Worm (Caenorhabditis elegans) whole organism, midembryonic: ENCODE measurements around the gene set-6.

ENCODE experiments used
- T22C8.4 ChIP-seq: fragments of 200-800 bp; sonication (Bioruptor generic); IDR thresholded peaks from 2 replicates; pipeline ENCODE4 v1.3.6; 2022; ENCODE audit warnings: missing genetic modification characterization, missing compliant biosample characterization
- cog-1 ChIP-seq: sonication (generic microtip); optimal IDR thresholded peaks from 2 replicates; lab custom pipeline; 2016; ENCODE audit warnings: missing genetic modification characterization, missing compliant biosample characterization
- flt-1 ChIP-seq: fragments of 200-800 bp; sonication (Bioruptor generic); IDR thresholded peaks from 2 replicates; pipeline ENCODE4 v1.3.6; 2022; ENCODE audit warnings: missing genetic modification characterization, missing compliant biosample characterization
- klf-2 ChIP-seq: fragments of 200-800 bp; sonication (Bioruptor generic); conservative IDR thresholded peaks from 2 replicates; pipeline ENCODE4 v1.3.6; 2022; ENCODE audit warnings: missing genetic modification reagents, missing genetic modification characterization, missing compliant biosample characterization
- med-1 ChIP-seq: sonication (generic microtip); optimal IDR thresholded peaks from 2 replicates; lab custom pipeline; 2017; ENCODE audit warnings: missing genetic modification characterization, mild to moderate bottlenecking, missing compliant biosample characterization, antibody characterized with exemption, missing genetic modification reagents; ENCODE audit not compliant: insufficient read depth
- ref-1 ChIP-seq: fragments of 200-800 bp; sonication (Bioruptor generic); conservative IDR thresholded peaks from 2 replicates; pipeline ENCODE4 v1.3.6; 2022; ENCODE audit warnings: missing genetic modification reagents, missing genetic modification characterization, missing compliant biosample characterization
- tab-1 ChIP-seq: fragments of 200-800 bp; sonication (Bioruptor generic); IDR thresholded peaks from 2 replicates; pipeline ENCODE4 v1.3.6; 2022; ENCODE audit warnings: missing genetic modification characterization, missing compliant biosample characterization
- ztf-23 ChIP-seq: fragments of 200-800 bp; sonication (Bioruptor generic); IDR thresholded peaks from 2 replicates; pipeline ENCODE4 v1.3.6; 2022; ENCODE audit warnings: missing genetic modification reagents, missing genetic modification characterization, missing compliant biosample characterization
- ztf-29 ChIP-seq: fragments of 200-800 bp; sonication (Bioruptor generic); IDR thresholded peaks from 2 replicates; pipeline ENCODE4 v1.3.6; 2022; ENCODE audit warnings: missing genetic modification reagents, missing genetic modification characterization, missing compliant biosample characterization

set-6 gene

DNA sequence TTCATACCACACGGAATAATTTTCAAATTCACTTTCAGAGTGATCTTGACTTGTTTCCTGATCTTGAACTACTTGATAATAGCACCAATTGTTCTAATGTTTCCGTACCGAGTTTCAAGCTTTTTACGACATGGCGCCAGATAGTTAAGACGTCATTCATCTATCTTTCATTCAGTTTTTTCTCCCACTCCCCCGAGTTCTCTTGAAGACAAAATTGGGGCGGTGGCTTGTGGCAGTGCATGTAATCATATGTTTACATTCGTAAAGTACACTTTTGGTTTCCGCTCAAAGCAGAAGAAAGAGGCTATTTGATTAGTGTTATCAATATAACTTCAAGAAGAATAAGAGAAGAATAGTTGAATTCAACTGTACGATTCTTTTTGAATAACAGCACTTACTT is 25.1 kb upstream of the set-6 start:
- no peak for TF ChIP-seq T22C8.4 (GFP tag; lab: Robert Waterston, UW)
- TF ChIP-seq ref-1 (GFP tag; lab: Robert Waterston, UW) = no peak
- no peak for TF ChIP-seq med-1 (GFP tag; lab: Kevin White, UChicago)
- TF ChIP-seq tab-1 (GFP tag; lab: Robert Waterston, UW) = no peak
- no peak for TF ChIP-seq flt-1 (GFP tag; lab: Robert Waterston, UW)
- TF ChIP-seq klf-2 (GFP tag; lab: Robert Waterston, UW) = no peak
- TF ChIP-seq cog-1 (tag; lab: Kevin White, UChicago) = no peak
- TF ChIP-seq ztf-29 (GFP tag; lab: Robert Waterston, UW) = no peak
- TF ChIP-seq ztf-23 (GFP tag; lab: Robert Waterston, UW) = no peak

DNA sequence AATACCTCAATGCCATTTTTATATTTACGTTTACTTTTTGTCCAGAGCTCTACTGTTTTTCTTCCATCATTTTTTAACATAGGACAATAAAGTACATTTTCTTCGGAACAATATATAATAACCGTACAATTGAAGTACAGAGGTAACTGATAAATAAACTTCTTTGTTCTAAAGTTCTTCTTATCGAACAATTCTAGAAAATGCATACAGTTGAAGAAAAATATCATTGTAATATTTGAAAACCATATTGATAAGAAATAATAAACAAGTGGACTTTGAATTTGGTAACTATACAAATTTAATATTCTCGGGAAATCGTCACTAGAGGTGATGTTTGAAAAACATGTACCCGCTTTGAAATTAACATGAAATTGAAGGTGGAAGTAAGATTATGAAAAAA is 22.1 kb upstream of the set-6 start:
- TF ChIP-seq ztf-23 (GFP tag; lab: Robert Waterston, UW) (no peak), med-1 (GFP tag; lab: Kevin White, UChicago) (no peak), klf-2 (GFP tag; lab: Robert Waterston, UW) (no peak), flt-1 (GFP tag; lab: Robert Waterston, UW) (no peak), T22C8.4 (GFP tag; lab: Robert Waterston, UW) (no peak), tab-1 (GFP tag; lab: Robert Waterston, UW) (no peak), cog-1 (tag; lab: Kevin White, UChicago) (no peak), ref-1 (GFP tag; lab: Robert Waterston, UW) (no peak)

DNA sequence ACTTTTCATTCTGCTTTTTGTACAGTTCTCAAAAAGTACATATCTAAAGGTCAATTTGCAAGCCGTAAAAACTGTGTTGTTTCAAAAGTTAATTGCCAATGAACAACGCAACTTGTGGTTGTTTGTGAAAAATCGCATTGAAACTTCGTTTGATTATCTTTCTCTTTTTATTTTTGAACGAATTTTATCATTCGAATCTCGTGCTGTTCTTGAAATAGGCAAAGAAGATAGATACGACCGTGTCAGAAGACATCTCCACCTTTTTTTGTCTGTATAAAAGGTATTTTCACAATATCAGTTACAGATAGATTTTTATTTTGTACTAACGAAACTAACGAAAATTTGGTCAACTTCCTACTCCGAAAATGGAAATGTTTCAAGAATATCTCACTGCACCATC is 20.0 kb upstream of the set-6 start, which contains the start of gene C49F5.7:
Gene C49F5.7 (plus strand): TSS at position 301 of the 400 bp plus-strand sequence.
- TF ChIP-seq ztf-29 (GFP tag; lab: Robert Waterston, UW) (no peak), ztf-23 (GFP tag; lab: Robert Waterston, UW) (no peak), klf-2 (GFP tag; lab: Robert Waterston, UW) (no peak), flt-1 (GFP tag; lab: Robert Waterston, UW) (no peak)

DNA sequence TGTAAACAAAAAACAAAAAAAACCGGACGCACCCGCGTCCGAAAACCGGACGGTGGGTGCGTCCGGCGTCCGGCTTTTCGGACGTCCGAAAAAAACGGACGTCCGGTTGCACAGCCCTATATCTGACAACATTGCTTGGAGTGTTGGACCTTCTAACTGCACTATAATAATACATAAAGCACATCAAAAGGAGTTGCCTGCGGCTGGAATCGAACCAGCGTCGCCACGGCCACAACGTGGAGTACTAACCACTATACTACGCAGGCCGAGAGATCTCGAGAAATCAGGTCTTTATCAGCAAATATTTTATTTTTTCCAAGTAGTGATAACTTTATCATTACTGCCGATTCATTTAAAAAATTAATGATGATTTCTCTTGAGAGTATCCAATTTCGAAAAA is 18.8 kb upstream of the set-6 start:
- no peak for TF ChIP-seq T22C8.4 (GFP tag; lab: Robert Waterston, UW)
- no peak for TF ChIP-seq tab-1 (GFP tag; lab: Robert Waterston, UW)
- TF ChIP-seq klf-2 (GFP tag; lab: Robert Waterston, UW) = no peak
- TF ChIP-seq ref-1 (GFP tag; lab: Robert Waterston, UW) = no peak
- no peak for TF ChIP-seq ztf-23 (GFP tag; lab: Robert Waterston, UW)
- TF ChIP-seq ztf-29 (GFP tag; lab: Robert Waterston, UW) = no peak
- TF ChIP-seq flt-1 (GFP tag; lab: Robert Waterston, UW) = no peak
- TF ChIP-seq med-1 (GFP tag; lab: Kevin White, UChicago) = no peak
- no peak for TF ChIP-seq cog-1 (tag; lab: Kevin White, UChicago)

DNA sequence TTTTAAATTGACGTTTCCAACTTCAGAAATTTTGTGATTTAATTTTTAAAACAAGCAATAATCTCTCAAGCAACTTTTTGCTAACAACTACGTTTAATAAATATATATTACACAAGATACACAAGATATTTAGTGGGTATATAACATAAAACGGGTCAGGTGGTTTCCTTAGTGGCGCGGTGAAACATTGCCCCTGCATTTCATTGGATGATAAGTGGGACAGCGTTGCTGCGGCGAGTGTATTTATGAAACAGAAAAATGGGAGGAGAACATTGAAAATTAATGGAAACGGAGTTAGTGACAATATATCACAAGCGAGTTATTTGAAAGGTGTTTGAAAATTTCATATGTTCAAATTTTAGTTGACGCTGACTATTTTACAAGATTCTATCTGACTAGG is 18.3 kb upstream of the set-6 start:
- TF ChIP-seq ztf-29 (GFP tag; lab: Robert Waterston, UW) (no peak), T22C8.4 (GFP tag; lab: Robert Waterston, UW) (no peak), klf-2 (GFP tag; lab: Robert Waterston, UW) (no peak), tab-1 (GFP tag; lab: Robert Waterston, UW) (no peak), ztf-23 (GFP tag; lab: Robert Waterston, UW) (no peak), flt-1 (GFP tag; lab: Robert Waterston, UW) (no peak)

DNA sequence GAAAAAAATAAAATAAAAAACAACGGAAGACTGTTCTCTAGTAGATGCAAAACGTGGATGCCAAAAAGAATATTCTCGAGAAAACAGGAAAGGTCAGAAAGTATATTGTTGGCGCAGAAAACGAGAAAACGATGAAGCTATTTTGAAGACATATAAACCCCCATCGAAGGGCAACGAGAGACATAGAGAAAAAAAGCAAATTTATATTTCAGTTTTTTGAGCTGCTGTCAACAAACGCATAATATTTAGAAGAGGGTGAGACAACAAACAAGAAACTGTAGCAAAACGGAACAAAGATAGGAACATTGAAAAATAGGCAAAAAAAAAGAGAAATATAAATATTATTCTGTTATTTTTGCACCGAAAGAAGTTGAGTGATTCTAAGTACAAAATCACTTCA is 17.8 kb upstream of the set-6 start:
- TF ChIP-seq cog-1 (tag; lab: Kevin White, UChicago) (no peak), T22C8.4 (GFP tag; lab: Robert Waterston, UW) (no peak), klf-2 (GFP tag; lab: Robert Waterston, UW) (no peak), tab-1 (GFP tag; lab: Robert Waterston, UW) (no peak), med-1 (GFP tag; lab: Kevin White, UChicago) (no peak), ztf-23 (GFP tag; lab: Robert Waterston, UW) (no peak), flt-1 (GFP tag; lab: Robert Waterston, UW) (no peak), ref-1 (GFP tag; lab: Robert Waterston, UW) (no peak), ztf-29 (GFP tag; lab: Robert Waterston, UW) (no peak)

DNA sequence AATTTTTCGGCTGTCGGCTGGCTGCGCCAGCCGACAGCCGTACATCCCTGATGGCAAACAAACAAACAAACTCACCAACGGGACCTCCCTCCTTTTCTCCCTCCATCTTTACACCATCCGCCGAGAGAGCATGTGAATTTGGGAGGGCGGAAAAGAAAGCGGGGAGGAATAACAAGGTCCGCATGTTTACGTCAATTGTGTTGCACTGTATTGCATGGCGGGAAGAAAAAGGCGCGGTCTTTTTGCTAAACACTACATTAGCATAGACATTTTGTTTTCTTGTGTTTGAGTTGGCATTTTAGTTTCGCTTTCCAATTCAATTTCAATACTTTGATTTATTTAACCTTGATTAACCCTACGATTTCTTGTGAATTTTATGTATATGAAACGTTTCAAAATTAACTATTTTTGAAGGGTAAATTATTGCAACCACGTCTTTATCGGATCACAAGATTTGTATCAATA is 13.5 kb upstream of the set-6 start, which contains the start of gene C49F5.6:
Gene C49F5.6 (plus strand): TSS at position 415 of the 465 bp plus-strand sequence.
- no peak for TF ChIP-seq cog-1 (tag; lab: Kevin White, UChicago)
- no peak for TF ChIP-seq flt-1 (GFP tag; lab: Robert Waterston, UW)
- TF ChIP-seq klf-2 (GFP tag; lab: Robert Waterston, UW) = no peak
- no peak for TF ChIP-seq T22C8.4 (GFP tag; lab: Robert Waterston, UW)
- TF ChIP-seq tab-1 (GFP tag; lab: Robert Waterston, UW) = no peak
- TF ChIP-seq ztf-29 (GFP tag; lab: Robert Waterston, UW) = no peak
- no peak for TF ChIP-seq ztf-23 (GFP tag; lab: Robert Waterston, UW)
- no peak for TF ChIP-seq ref-1 (GFP tag; lab: Robert Waterston, UW)
- no peak for TF ChIP-seq med-1 (GFP tag; lab: Kevin White, UChicago)

DNA sequence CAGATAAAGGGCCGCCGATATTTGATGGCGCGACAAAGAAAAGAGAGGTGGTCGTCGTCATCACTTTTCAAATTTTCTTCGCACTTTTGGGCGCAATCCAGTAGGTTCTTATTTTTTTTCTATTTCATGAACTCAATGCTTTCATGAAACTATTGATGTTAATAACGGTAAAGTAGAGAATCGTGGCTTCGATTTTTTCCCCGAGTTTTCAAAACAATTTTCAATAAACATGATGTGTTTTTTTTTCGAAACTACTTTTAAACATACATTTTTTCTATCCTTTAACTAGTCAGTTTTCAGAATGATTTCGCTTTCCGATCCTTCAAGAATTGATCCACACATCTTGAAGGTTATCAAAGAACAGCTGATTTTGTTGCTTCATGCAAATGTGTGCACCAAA is 11.4 kb upstream of the set-6 start, which contains the start of gene C49F5.5:
Gene C49F5.5 (plus strand): TSS at position 301 of the 400 bp plus-strand sequence.
- TF ChIP-seq ztf-23 (GFP tag; lab: Robert Waterston, UW) = no peak
- TF ChIP-seq flt-1 (GFP tag; lab: Robert Waterston, UW) = no peak
- TF ChIP-seq ztf-29 (GFP tag; lab: Robert Waterston, UW) = no peak
- TF ChIP-seq tab-1 (GFP tag; lab: Robert Waterston, UW) = no peak

DNA sequence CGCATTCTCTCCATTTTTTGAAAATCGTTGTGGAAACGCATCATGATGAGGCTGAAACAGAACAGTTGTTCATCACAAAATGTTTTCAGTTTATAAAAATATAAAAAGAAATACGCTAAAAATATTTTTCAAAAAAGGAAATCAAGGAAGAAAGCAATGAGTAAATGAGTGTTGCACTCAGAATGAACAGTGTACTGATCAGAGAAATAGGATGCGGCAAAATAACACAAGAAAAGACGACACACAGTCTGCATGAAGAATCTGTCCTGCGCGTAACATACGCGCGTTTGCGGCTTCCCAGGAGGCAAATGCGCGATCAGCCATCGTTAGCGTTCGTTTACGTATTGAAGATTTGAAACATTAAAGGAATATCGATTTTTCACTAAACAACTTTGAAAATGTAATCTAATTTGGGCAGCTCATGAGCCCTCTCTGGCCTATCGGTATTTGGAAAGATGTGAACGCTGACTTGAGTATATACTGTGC is 9.1 kb upstream of the set-6 start, which contains the start of gene C49F5.3:
Gene C49F5.3 (minus strand): TSS at position 51 of the 486 bp plus-strand sequence.
- no peak for TF ChIP-seq klf-2 (GFP tag; lab: Robert Waterston, UW)
- TF ChIP-seq ztf-23 (GFP tag; lab: Robert Waterston, UW) = no peak
- TF ChIP-seq ref-1 (GFP tag; lab: Robert Waterston, UW) = no peak
- TF ChIP-seq med-1 (GFP tag; lab: Kevin White, UChicago) = no peak
- TF ChIP-seq flt-1 (GFP tag; lab: Robert Waterston, UW) = no peak
- TF ChIP-seq tab-1 (GFP tag; lab: Robert Waterston, UW) = no peak
